Worm (Caenorhabditis elegans): Measurements from ENCODE around the gene srd-42.

Gene srd-42

DNA sequence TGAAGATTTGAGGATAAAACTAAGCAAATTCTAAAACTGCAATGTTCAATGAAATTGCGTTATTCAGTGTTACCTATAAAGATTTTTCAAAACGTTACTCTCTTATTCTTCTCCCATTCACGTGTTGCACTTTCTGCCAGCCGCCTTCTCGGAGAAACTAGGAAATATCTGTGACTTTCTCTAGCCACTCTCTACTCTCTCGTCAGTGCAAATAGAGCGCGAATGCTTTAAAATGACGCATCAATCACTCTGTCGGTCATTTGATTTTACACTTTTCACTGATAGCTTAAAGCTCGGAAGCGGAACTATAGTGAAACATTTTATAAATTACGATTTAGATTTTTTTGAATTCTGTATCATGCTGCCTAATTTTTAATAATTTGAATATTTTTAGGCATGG, 25.6 kb upstream of the srd-42 start (continued):
- TF ChIP-seq akir-1 (GFP tag; optimal IDR thresholded peaks at IDR 0.05) (no peak), attf-5 (GFP tag; optimal IDR thresholded peaks at IDR 0.05) (peak; percentile 62), sdz-38 (tag; optimal IDR thresholded peaks at IDR 0.05) (no peak), K12H6.12 (tag; optimal IDR thresholded peaks at IDR 0.05) (peak; percentile 45), somi-1 (GFP tag; optimal IDR thresholded peaks at IDR 0.05) (peak; percentile 54), lin-54 (GFP tag; optimal IDR thresholded peaks at IDR 0.05) (no peak), atf-7 (tag; optimal IDR thresholded peaks at IDR 0.05) (peak; percentile 25), Y56A3A.18 (GFP tag; IDR thresholded peaks at IDR 0.05) (no peak), hrde-1 (tag; optimal IDR thresholded peaks at IDR 0.05; ENCODE audit: borderline replicate concordance) (no peak), hlh-26 (GFP tag; conservative IDR thresholded peaks at IDR 0.05) (no peak)

DNA sequence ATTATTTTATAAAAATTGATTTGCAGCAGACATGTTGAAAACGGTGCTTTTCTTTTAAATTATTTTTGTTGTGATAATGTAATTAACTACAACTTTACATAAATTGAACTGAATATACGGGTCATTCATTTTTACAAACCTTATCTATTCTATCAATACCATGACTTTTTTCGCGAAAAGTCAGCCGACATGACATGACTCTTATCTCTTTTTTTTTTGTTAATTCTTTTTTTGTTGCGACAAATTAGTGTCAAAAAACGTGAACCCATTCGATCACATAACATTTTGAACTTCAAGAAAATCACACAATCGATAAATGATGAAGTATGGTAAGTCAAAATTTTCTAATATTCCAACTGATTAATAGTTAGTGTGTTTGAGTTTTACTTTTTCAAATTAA, 24.8 kb upstream of the srd-42 start, which contains the start of gene sir-2.2:
Gene sir-2.2, plus strand, starts transcription at position 34 of the 400 bp plus-strand sequence.
- TF ChIP-seq tbx-9 (tag; optimal IDR thresholded peaks at IDR 0.05; ENCODE audit: borderline replicate concordance) = no peak
- no peak for TF ChIP-seq F52B5.7 (tag; optimal IDR thresholded peaks at IDR 0.05)
- TF ChIP-seq ceh-40 (GFP tag; IDR thresholded peaks at IDR 0.05) = no peak
- TF ChIP-seq Y53G8AR.9 (GFP tag; conservative IDR thresholded peaks at IDR 0.05) = no peak
- TF ChIP-seq egl-18 (GFP tag; IDR thresholded peaks at IDR 0.05) = no peak
- no peak for TF ChIP-seq T07F8.4 (tag; optimal IDR thresholded peaks at IDR 0.05)
- no peak for TF ChIP-seq cebp-1 (GFP tag; IDR thresholded peaks at IDR 0.05)
- TF ChIP-seq cebp-1 (tag; optimal IDR thresholded peaks at IDR 0.05) = peak; percentile 8
- TF ChIP-seq B0261.1 (tag; optimal IDR thresholded peaks at IDR 0.05) = no peak
- TF ChIP-seq aptf-3 (GFP tag; IDR thresholded peaks at IDR 0.05) = no peak
- no peak for TF ChIP-seq madf-3 (GFP tag; IDR thresholded peaks at IDR 0.05)
- TF ChIP-seq C06A6.2 (GFP tag; conservative IDR thresholded peaks at IDR 0.05) = no peak
- no peak for TF ChIP-seq Y67H2A.10 (GFP tag; conservative IDR thresholded peaks at IDR 0.05)
- TF ChIP-seq nfya-2 (GFP tag; IDR thresholded peaks at IDR 0.05) = no peak
- no peak for TF ChIP-seq nfyb-1 (GFP tag; IDR thresholded peaks at IDR 0.05)
- no peak for TF ChIP-seq bed-2 (GFP tag; IDR thresholded peaks at IDR 0.05)
- no peak for TF ChIP-seq attf-5 (GFP tag; optimal IDR thresholded peaks at IDR 0.05)
- TF ChIP-seq nhr-80 (tag; optimal IDR thresholded peaks at IDR 0.05) = peak; percentile 64
- TF ChIP-seq ceh-79 (tag; optimal IDR thresholded peaks at IDR 0.05) = no peak
- no peak for TF ChIP-seq sptf-2 (GFP tag; optimal IDR thresholded peaks at IDR 0.05)
- no peak for TF ChIP-seq tlf-1 (GFP tag; optimal IDR thresholded peaks at IDR 0.05)
- TF ChIP-seq attf-3 (GFP tag; conservative IDR thresholded peaks at IDR 0.05) = no peak
- no peak for TF ChIP-seq unc-62 (GFP tag; optimal IDR thresholded peaks at IDR 0.05)
- peak; percentile 1 for TF ChIP-seq tbp1 (GFP tag; optimal IDR thresholded peaks at IDR 0.05)
- TF ChIP-seq lir-1 (GFP tag; conservative IDR thresholded peaks at IDR 0.05) = no peak
- TF ChIP-seq F22D6.2 (tag; optimal IDR thresholded peaks at IDR 0.05) = no peak
- TF ChIP-seq aptf-2 (GFP tag; conservative IDR thresholded peaks at IDR 0.05) = no peak
- TF ChIP-seq sea-2 (GFP tag; IDR thresholded peaks at IDR 0.05) = no peak
- 0 out of 2 replicates have a peak, but pooled peaks have one; percentile 14 for TF ChIP-seq K11D2.4 (GFP tag; IDR thresholded peaks at IDR 0.05)
- no peak for TF ChIP-seq hrde-1 (tag; optimal IDR thresholded peaks at IDR 0.05; ENCODE audit: borderline replicate concordance)
- TF ChIP-seq ama-1 (optimal IDR thresholded peaks at IDR 0.05) = no peak
- no peak for TF ChIP-seq ama-1 (GFP tag; optimal IDR thresholded peaks at IDR 0.05)
- no peak for TF ChIP-seq athp-1 (tag; optimal IDR thresholded peaks at IDR 0.05)
- TF ChIP-seq F37B4.10 (GFP tag; IDR thresholded peaks at IDR 0.05) = no peak
- TF ChIP-seq mel-28 (tag; optimal IDR thresholded peaks at IDR 0.05; ENCODE audit: borderline replicate concordance) = no peak
- peak in 1 of 2 experiments; percentile 4 for TF ChIP-seq let-607 (tag; optimal IDR thresholded peaks at IDR 0.05)
